Fruit fly (Drosophila melanogaster): ENCODE measurements around the gene CG17672.

dm6 chr3L:13033361-13033760 lies 4.6 kb downstream of the CG17672 start:
- TF ChIP-seq CG11902 (GFP tag; optimal IDR thresholded peaks at IDR 0.05) = no peak
- TF ChIP-seq CG15336 (GFP tag; IDR thresholded peaks at IDR 0.05) = no peak
- TF ChIP-seq Eip93F (GFP tag; optimal IDR thresholded peaks at IDR 0.05) = no peak
- TF ChIP-seq acj6 (GFP tag; optimal IDR thresholded peaks at IDR 0.05) = no peak
- no peak for TF ChIP-seq dsx (GFP tag; optimal IDR thresholded peaks at IDR 0.05; ENCODE audit: poor library complexity, severe bottlenecking)
- no peak for TF ChIP-seq Lpt (GFP tag; optimal IDR thresholded peaks at IDR 0.05)
- no peak for TF ChIP-seq CG6163 (GFP tag; IDR thresholded peaks at IDR 0.05)
- no peak for TF ChIP-seq CG6854 (GFP tag; optimal IDR thresholded peaks at IDR 0.05)
- TF ChIP-seq CG8319 (GFP tag; optimal IDR thresholded peaks at IDR 0.05) = no peak
- TF ChIP-seq achi (GFP tag; optimal IDR thresholded peaks at IDR 0.05) = no peak
